Worm (Caenorhabditis elegans) whole organism, young adult: Measurements from ENCODE around the gene EEED8.14.

Experiments used
- C17E4.6 ChIP-seq: fragments of 200-800 bp; sonication (Bioruptor generic); IDR thresholded peaks from 2 replicates; pipeline ENCODE4 v1.3.6; 2022; ENCODE audit warnings: missing genetic modification reagents, missing genetic modification characterization, missing compliant biosample characterization
- dox-1 ChIP-seq: fragments of 200-800 bp; sonication (Bioruptor generic); IDR thresholded peaks from 2 replicates; pipeline ENCODE4 v1.3.6; 2022; ENCODE audit warnings: missing genetic modification reagents, missing genetic modification characterization, missing compliant biosample characterization
- efl-1 ChIP-seq: fragments of 150-350 bp; optimal IDR thresholded peaks from 2 replicates; lab custom pipeline; 2014; ENCODE audit warnings: missing biosample characterization, missing genetic modification reagents, missing genetic modification characterization
- egrh-3 ChIP-seq: fragments of 200-800 bp; sonication (Bioruptor generic); IDR thresholded peaks from 2 replicates; pipeline ENCODE4 v1.3.6; 2022; ENCODE audit warnings: missing genetic modification reagents, missing genetic modification characterization, missing compliant biosample characterization
- ets-4 ChIP-seq: fragments of 200-800 bp; sonication (Bioruptor generic); optimal IDR thresholded peaks from 2 replicates; lab custom pipeline; 2018; ENCODE audit warnings: mild to moderate bottlenecking, missing genetic modification characterization, missing compliant biosample characterization

ce11 chrII:5453547-5453946 lies 39.7 kb upstream of the EEED8.14 start, which contains the start of gene dhs-5:
- TF ChIP-seq dox-1 (GFP tag; lab: Robert Waterston, UW) (no peak), ets-4 (GFP tag; lab: Kevin White, UChicago) (no peak), efl-1 (no peak), egrh-3 (GFP tag; lab: Robert Waterston, UW) (no peak), C17E4.6 (GFP tag; lab: Robert Waterston, UW) (no peak)
